Worm (Caenorhabditis elegans): ENCODE results near the gene K12B6.4.

ce11 chrV:6239855-6240254 is 41.2 kb downstream of the K12B6.4 start:
- TF ChIP-seq aly-2 (tag; optimal IDR thresholded peaks at IDR 0.05) (no peak), snpc-4 (tag; optimal IDR thresholded peaks at IDR 0.05) (no peak), fos-1 (tag; optimal IDR thresholded peaks at IDR 0.05) (no peak), saeg-2 (GFP tag; IDR thresholded peaks at IDR 0.05) (no peak), ces-1 (GFP tag; optimal IDR thresholded peaks at IDR 0.05) (no peak), unc-62 (GFP tag; optimal IDR thresholded peaks at IDR 0.05 in 1 of 2) (peak in 1 of 2 experiments; percentile 45), unc-62 (tag; optimal IDR thresholded peaks at IDR 0.05) (no peak), pqm-1 (tag; optimal IDR thresholded peaks at IDR 0.05) (no peak), F37D6.2 (tag; optimal IDR thresholded peaks at IDR 0.05) (no peak), pha-4 (GFP tag; IDR thresholded peaks at IDR 0.05) (no peak), pha-4 (tag; optimal IDR thresholded peaks at IDR 0.05) (no peak), lir-3 (tag; optimal IDR thresholded peaks at IDR 0.05) (no peak), Y48G9A.11 (GFP tag; IDR thresholded peaks at IDR 0.05) (no peak), dve-1 (tag; optimal IDR thresholded peaks at IDR 0.05; ENCODE audit: insufficient read depth) (peak; percentile 63), Y5F2A.4 (GFP tag; optimal IDR thresholded peaks at IDR 0.05) (no peak), ama-1 (optimal IDR thresholded peaks at IDR 0.05) (no peak)
